Worm (Caenorhabditis elegans) whole organism, young adult: ENCODE measurements around the gene K02C4.3.

Source experiments
- B0261.1 ChIP-seq: sonication (generic microtip); optimal IDR thresholded peaks from 2 replicates; lab custom pipeline; 2016; ENCODE audit warnings: mild to moderate bottlenecking, missing genetic modification characterization, moderate library complexity, missing compliant biosample characterization
- T07F8.4 ChIP-seq: sonication (generic microtip); optimal IDR thresholded peaks from 2 replicates; lab custom pipeline; 2016; ENCODE audit warnings: mild to moderate bottlenecking, missing genetic modification characterization, moderate library complexity, missing compliant biosample characterization
- Y53F4B.3 ChIP-seq: fragments of 200-800 bp; sonication (Bioruptor generic); IDR thresholded peaks from 2 replicates; pipeline ENCODE4 v1.3.6; 2022; ENCODE audit warnings: missing genetic modification reagents, missing genetic modification characterization, missing compliant biosample characterization
- Y95B8A.8 ChIP-seq: fragments of 200-800 bp; sonication (Bioruptor generic); IDR thresholded peaks from 2 replicates; pipeline ENCODE4 v1.3.6; 2022; ENCODE audit warnings: missing genetic modification reagents, missing genetic modification characterization, missing compliant biosample characterization
- madf-8 ChIP-seq: fragments of 200-800 bp; sonication (Bioruptor generic); conservative IDR thresholded peaks from 2 replicates; pipeline ENCODE4 v1.3.6; 2022; ENCODE audit warnings: missing genetic modification reagents, missing genetic modification characterization, missing compliant biosample characterization
- snpc-4 ChIP-seq, 5 experiments: fragments of 150-350 bp in 1 of 5; sonication (generic microtip) in 4 of 5; optimal IDR thresholded peaks; 2 replicates each; lab custom pipeline; 2014 to 2018; ENCODE audit warnings: missing genetic modification characterization in 5 of 5, missing biosample characterization in 3 of 5, antibody characterized with exemption in 2 of 5, mild to moderate bottlenecking in 2 of 5, missing compliant biosample characterization in 2 of 5, missing genotype in 2 of 5, moderate library complexity in 2 of 5, missing genetic modification reagents in 1 of 5

DNA sequence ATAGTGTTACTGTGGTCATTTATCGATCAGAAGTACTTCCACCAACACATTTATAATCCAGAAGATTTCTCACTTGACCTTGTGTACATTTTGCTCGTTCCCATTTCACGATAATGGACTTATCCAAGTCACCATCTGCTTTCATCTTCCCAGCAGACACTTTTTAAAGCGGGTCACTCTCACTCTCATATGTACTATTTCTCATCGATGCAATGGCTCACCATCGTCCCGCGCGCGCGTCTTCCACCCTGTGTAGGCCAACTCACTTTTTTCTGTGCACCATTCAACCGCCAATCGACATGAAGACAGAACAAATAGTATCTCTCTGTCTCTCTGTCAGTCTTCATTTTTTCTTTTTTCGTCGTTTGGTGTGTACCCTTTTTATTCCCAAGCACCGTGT is 34.5 kb downstream of the K02C4.3 start:
- no peak for TF ChIP-seq snpc-4 (GFP tag; optimal IDR thresholded peaks at IDR 0.05; lab: Kevin White, UChicago)
- no peak for TF ChIP-seq snpc-4 (tag; optimal IDR thresholded peaks at IDR 0.05; lab: Kevin White, UChicago)
- no peak for TF ChIP-seq B0261.1 (tag; lab: Kevin White, UChicago)
- TF ChIP-seq Y95B8A.8 (GFP tag; lab: Robert Waterston, UW), result no peak
- TF ChIP-seq T07F8.4 (tag; lab: Kevin White, UChicago), result no peak
- TF ChIP-seq madf-8 (GFP tag; lab: Robert Waterston, UW), result peak; percentile 24; the same call in 1 of the 2 replicates
- TF ChIP-seq Y53F4B.3 (GFP tag; lab: Robert Waterston, UW), result no peak
